Fruit fly (Drosophila melanogaster) whole organism: ENCODE results near the gene Sema5c.

ENCODE experiments used
- CG8478 ChIP-seq: fragments of >200 bp; optimal IDR thresholded peaks from 2 replicates; lab custom pipeline; 2018; ENCODE audit warnings: inconsistent platforms
- Dll ChIP-seq: fragments of >200 bp; optimal IDR thresholded peaks from 2 replicates; lab custom pipeline; 2017
- EcR ChIP-seq, 2 experiments: fragments of >200 bp; optimal IDR thresholded peaks; 2 replicates each; lab custom pipeline; 2017; ENCODE audit warnings: missing biosample characterization in 2 of 2, missing genetic modification characterization in 2 of 2, missing genetic modification reagents in 2 of 2
- pan ChIP-seq: fragments of >200 bp; optimal IDR thresholded peaks from 2 replicates; lab custom pipeline; 2017
- psq ChIP-seq: fragments of >200 bp; optimal IDR thresholded peaks from 2 replicates; lab custom pipeline; 2017
- usp ChIP-seq: fragments of >200 bp; optimal IDR thresholded peaks from 2 replicates; lab custom pipeline; 2017; ENCODE audit warnings: missing biosample characterization, missing genetic modification characterization, mixed read lengths

dm6 chr3L:12024947-12025346 is 56.7 kb downstream of the Sema5c start:
- TF ChIP-seq usp (no peak), psq (lab: Kevin White, UChicago) (no peak), pan (lab: Kevin White, UChicago) (no peak), CG8478 (lab: Kevin White, UChicago) (no peak), Dll (lab: Kevin White, UChicago) (no peak), EcR (GFP tag; optimal IDR thresholded peaks at IDR 0.05; lab: Kevin White, UChicago) (no peak)
